Fruit fly (Drosophila melanogaster) whole organism, embryonic: ENCODE data around the gene sick.

Experiments
- ATbp ChIP-seq: fragments of 200-800 bp; sonication (Bioruptor generic); optimal IDR thresholded peaks from 2 replicates; lab custom pipeline; 2017; ENCODE audit warnings: missing biosample characterization, mild to moderate bottlenecking, missing genetic modification characterization, missing genetic modification reagents
- Antp ChIP-seq: fragments of 200-800 bp; sonication (Bioruptor generic); optimal IDR thresholded peaks from 3 replicates; lab custom pipeline; 2016; ENCODE audit warnings: missing biosample characterization, missing genetic modification characterization
- BtbVII ChIP-seq: fragments of 200-800 bp; sonication (Bioruptor generic); optimal IDR thresholded peaks from 3 replicates; lab custom pipeline; 2017; ENCODE audit warnings: missing biosample characterization, mild to moderate bottlenecking, missing genetic modification characterization
- CG10147 ChIP-seq: fragments of 200-800 bp; sonication (Bioruptor generic); optimal IDR thresholded peaks from 2 replicates; lab custom pipeline; 2019; ENCODE audit warnings: missing biosample characterization, mild to moderate bottlenecking, missing genetic modification characterization, moderate library complexity
- CG1024 ChIP-seq: fragments of 200-800 bp; sonication (Bioruptor generic); IDR thresholded peaks from 2 replicates; pipeline ENCODE4 v1.3.6; 2022; ENCODE audit warnings: missing biosample characterization, missing genetic modification characterization
- CG11504 ChIP-seq: fragments of 200-800 bp; sonication (Bioruptor generic); optimal IDR thresholded peaks from 3 replicates; lab custom pipeline; 2019; ENCODE audit warnings: missing biosample characterization, mild to moderate bottlenecking, missing genetic modification characterization, moderate library complexity
- CG12071 ChIP-seq: fragments of 200-800 bp; sonication (Bioruptor generic); optimal IDR thresholded peaks from 3 replicates; lab custom pipeline; 2018; ENCODE audit warnings: missing biosample characterization, mild to moderate bottlenecking, missing genetic modification characterization
- CG12769 ChIP-seq: fragments of 200-800 bp; sonication (Bioruptor generic); optimal IDR thresholded peaks from 2 replicates; lab custom pipeline; 2019; ENCODE audit warnings: missing biosample characterization, mild to moderate bottlenecking, missing genetic modification characterization, moderate library complexity
- CG13287 ChIP-seq: fragments of 200-800 bp; sonication (Bioruptor generic); IDR thresholded peaks from 2 replicates; pipeline ENCODE4 v1.3.6; 2022; ENCODE audit warnings: missing biosample characterization, missing genetic modification characterization; ENCODE audit not compliant: partially characterized antibody
- CG14710 ChIP-seq: fragments of 200-800 bp; sonication (Bioruptor generic); optimal IDR thresholded peaks from 3 replicates; lab custom pipeline; 2019; ENCODE audit warnings: missing biosample characterization, mild to moderate bottlenecking, missing genetic modification characterization, moderate library complexity
- CG2116 ChIP-seq: fragments of 200-800 bp; sonication (Bioruptor generic); optimal IDR thresholded peaks from 3 replicates; lab custom pipeline; 2018; ENCODE audit warnings: missing biosample characterization, mild to moderate bottlenecking, missing genetic modification characterization
- CG31441 ChIP-seq: fragments of 200-800 bp; sonication (Bioruptor generic); IDR thresholded peaks from 2 replicates; pipeline ENCODE4 v1.3.6; 2022; ENCODE audit warnings: missing biosample characterization, missing genetic modification characterization
- CG3726 ChIP-seq: fragments of 200-800 bp; sonication (Bioruptor generic); IDR thresholded peaks from 3 replicates; pipeline ENCODE4, ENCODE4 v1.3.6; 2022; ENCODE audit warnings: missing biosample characterization, missing genetic modification characterization
- CG7963 ChIP-seq: fragments of 200-800 bp; sonication (Bioruptor generic); IDR thresholded peaks from 3 replicates; pipeline ENCODE4 v1.3.6; 2022; ENCODE audit warnings: missing biosample characterization, missing genetic modification characterization; ENCODE audit not compliant: partially characterized antibody
- Dek ChIP-seq: fragments of 200-800 bp; sonication (Bioruptor generic); optimal IDR thresholded peaks from 3 replicates; lab custom pipeline; 2019; ENCODE audit warnings: missing biosample characterization, mild to moderate bottlenecking, missing genetic modification characterization, moderate library complexity
- Dll ChIP-seq: fragments of 200-800 bp; sonication (Bioruptor generic); IDR thresholded peaks from 4 replicates; pipeline ENCODE4 v1.3.6; 2022; ENCODE audit warnings: missing biosample characterization, missing genetic modification characterization; ENCODE audit not compliant: partially characterized antibody
- Dref ChIP-seq: fragments of 200-800 bp; sonication (Bioruptor generic); IDR thresholded peaks from 2 replicates; pipeline ENCODE4 v1.3.6; 2022; ENCODE audit warnings: missing biosample characterization, missing genetic modification characterization
- Drgx ChIP-seq: fragments of 200-800 bp; sonication (Bioruptor generic); IDR thresholded peaks from 2 replicates; pipeline ENCODE4 v1.3.6; 2022; ENCODE audit warnings: missing biosample characterization, missing genetic modification characterization
- HHEX ChIP-seq: fragments of 200-800 bp; sonication (Bioruptor generic); optimal IDR thresholded peaks from 3 replicates; lab custom pipeline; 2017; ENCODE audit warnings: missing biosample characterization, mild to moderate bottlenecking, missing genetic modification characterization, missing genetic modification reagents
- Hey ChIP-seq: fragments of 200-800 bp; sonication (Bioruptor generic); optimal IDR thresholded peaks from 3 replicates; lab custom pipeline; 2018; ENCODE audit warnings: missing biosample characterization, mild to moderate bottlenecking, missing genetic modification characterization
- Med ChIP-seq: fragments of 200-800 bp; sonication (Bioruptor generic); peaks from one replicate; lab custom pipeline; 2016; ENCODE audit warnings: missing biosample characterization, missing genetic modification characterization, mild to moderate bottlenecking, inconsistent platforms, moderate library complexity
- Meics ChIP-seq: fragments of 200-800 bp; sonication (Bioruptor generic); optimal IDR thresholded peaks from 2 replicates; lab custom pipeline; 2017; ENCODE audit warnings: missing biosample characterization, mild to moderate bottlenecking, missing genetic modification characterization
- Nf-YB ChIP-seq: fragments of 200-800 bp; sonication (Bioruptor generic); optimal IDR thresholded peaks from 3 replicates; lab custom pipeline; 2019; ENCODE audit warnings: missing biosample characterization, mild to moderate bottlenecking, missing genetic modification characterization, moderate library complexity
- Nf-YC ChIP-seq: fragments of 200-800 bp; optimal IDR thresholded peaks from 3 replicates; lab custom pipeline; 2019; ENCODE audit warnings: missing biosample characterization, mild to moderate bottlenecking, missing genetic modification characterization, moderate library complexity
- Sox100B ChIP-seq: fragments of 200-800 bp; sonication (Bioruptor generic); optimal IDR thresholded peaks from 3 replicates; lab custom pipeline; 2018; ENCODE audit warnings: missing biosample characterization, mild to moderate bottlenecking, missing genetic modification characterization
- Trl ChIP-seq, 3 experiments: fragments of >200 bp in 2 of 3; fragments of 200-800 bp in 1 of 3; sonication (Bioruptor generic) in 1 of 3; optimal IDR thresholded peaks; 2 replicates in 1 of 3; 3 replicates in 2 of 3; lab custom pipeline; 2016 to 2017; ENCODE audit warnings: missing biosample characterization in 1 of 3, missing genetic modification characterization in 1 of 3
- ara ChIP-seq: fragments of 200-800 bp; sonication (Bioruptor generic); IDR thresholded peaks from 2 replicates; pipeline ENCODE4 v1.3.6; 2022; ENCODE audit warnings: missing biosample characterization, missing genetic modification characterization
- chinmo ChIP-seq: fragments of 200-800 bp; sonication (Bioruptor generic); IDR thresholded peaks from 4 replicates; pipeline ENCODE4 v1.3.6; 2022; ENCODE audit warnings: missing biosample characterization, missing genetic modification characterization; ENCODE audit not compliant: partially characterized antibody
- dan ChIP-seq: fragments of 200-800 bp; sonication (Bioruptor generic); IDR thresholded peaks from 2 replicates; pipeline ENCODE4 v1.3.6; 2022; ENCODE audit warnings: missing biosample characterization, missing genetic modification characterization
- ewg ChIP-seq: fragments of 200-800 bp; sonication (Bioruptor generic); optimal IDR thresholded peaks from 3 replicates; lab custom pipeline; 2017; ENCODE audit warnings: mild to moderate bottlenecking, missing biosample characterization, missing genetic modification reagents, missing genetic modification characterization
- exex ChIP-seq: fragments of 200-800 bp; sonication (Bioruptor generic); optimal IDR thresholded peaks from 4 replicates; lab custom pipeline; 2018; ENCODE audit warnings: missing biosample characterization, mild to moderate bottlenecking, missing genetic modification characterization, moderate library complexity
- eyg ChIP-seq: fragments of 200-800 bp; sonication (Bioruptor generic); optimal IDR thresholded peaks from 3 replicates; lab custom pipeline; 2016; ENCODE audit warnings: missing biosample characterization, missing genetic modification characterization
- nau ChIP-seq: fragments of 200-800 bp; sonication (Bioruptor generic); optimal IDR thresholded peaks from 3 replicates; lab custom pipeline; 2017; ENCODE audit warnings: missing biosample characterization, mild to moderate bottlenecking, missing genetic modification characterization, missing genetic modification reagents
- pho ChIP-seq: fragments of 200-800 bp; sonication (Bioruptor generic); optimal IDR thresholded peaks from 2 replicates; lab custom pipeline; 2016; ENCODE audit warnings: missing biosample characterization, missing genetic modification characterization
- pita ChIP-seq: fragments of 200-800 bp; sonication (Bioruptor generic); optimal IDR thresholded peaks from 2 replicates; lab custom pipeline; 2017; ENCODE audit warnings: missing biosample characterization, mild to moderate bottlenecking, missing genetic modification characterization
- scrt ChIP-seq: fragments of 200-800 bp; sonication (Bioruptor generic); optimal IDR thresholded peaks from 2 replicates; lab custom pipeline; 2018; ENCODE audit warnings: missing biosample characterization, mild to moderate bottlenecking, missing genetic modification characterization, moderate library complexity
- sens ChIP-seq: fragments of 200-800 bp; sonication (Bioruptor generic); peaks from one replicate; lab custom pipeline; 2016; ENCODE audit warnings: missing biosample characterization, missing genetic modification characterization
- seq ChIP-seq: fragments of 200-800 bp; sonication (Bioruptor generic); IDR thresholded peaks from 2 replicates; pipeline ENCODE4 v1.3.6; 2022; ENCODE audit warnings: missing biosample characterization, missing genetic modification characterization
- wek ChIP-seq: fragments of 200-800 bp; sonication (Bioruptor generic); optimal IDR thresholded peaks from 3 replicates; lab custom pipeline; 2018; ENCODE audit warnings: missing biosample characterization, mild to moderate bottlenecking, missing genetic modification characterization, moderate library complexity

sick gene

DNA sequence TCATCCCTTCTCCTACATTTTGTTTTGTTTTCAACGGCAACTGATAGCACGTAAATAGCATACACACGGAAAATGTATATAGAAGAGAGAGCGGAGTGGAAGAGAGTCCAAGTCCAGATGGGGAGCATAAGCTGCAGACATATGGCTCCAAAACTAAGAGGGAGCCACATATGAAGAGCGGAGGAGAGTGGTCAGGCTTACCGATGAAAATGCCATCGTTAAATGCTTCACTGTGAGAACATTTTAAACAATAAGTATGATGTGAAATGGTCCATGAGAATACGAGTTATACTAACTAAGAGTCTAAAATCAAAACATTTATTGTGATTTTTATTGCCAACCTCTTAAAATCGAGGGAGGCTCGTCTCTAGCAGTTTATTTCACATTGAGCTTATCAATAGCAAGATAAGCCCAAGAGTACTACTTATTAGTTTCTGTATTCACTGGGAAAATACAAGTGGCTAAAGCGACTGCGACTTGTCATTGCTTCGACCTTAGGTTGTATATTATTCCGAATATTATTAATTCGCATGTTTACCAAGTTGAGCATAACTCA is 31.5 kb upstream of the sick start (continued):
- TF ChIP-seq Drgx (GFP tag; lab: Robert Waterston, UW) (no peak), CG11504 (tag; lab: Kevin White, UChicago) (no peak), CG1024 (no peak), exex (tag; lab: Kevin White, UChicago) (peak; percentile 54), CG7963 (no peak), pita (GFP tag; lab: Kevin White, UChicago) (no peak), CG31441 (GFP tag; lab: Robert Waterston, UW) (no peak), Sox100B (GFP tag; lab: Kevin White, UChicago) (peak; percentile 53), CG12071 (GFP tag; lab: Kevin White, UChicago) (no peak), CG13287 (GFP tag; lab: Robert Waterston, UW) (peak; percentile 23; the same call in 1 of the 2 replicates), nau (GFP tag; lab: Kevin White, UChicago) (no peak), sens (GFP tag; lab: Kevin White, UChicago) (no peak), Hey (tag; lab: Kevin White, UChicago) (peak; percentile 20), CG3726 (no peak), ATbp (GFP tag; lab: Kevin White, UChicago) (no peak), Trl (optimal IDR thresholded peaks at IDR 0.05; lab: Kevin White, UChicago) (peak; percentile 83 to 88), Trl (GFP tag; optimal IDR thresholded peaks at IDR 0.05; lab: Kevin White, UChicago) (no peak), CG2116 (GFP tag; lab: Kevin White, UChicago) (no peak), ara (GFP tag; lab: Robert Waterston, UW) (no peak), dan (GFP tag; lab: Robert Waterston, UW) (no peak), Med (peak; percentile 59), Meics (GFP tag; lab: Kevin White, UChicago) (peak; percentile 45), Dll (GFP tag; lab: Robert Waterston, UW) (0 out of 4 replicates have a peak, but pooled peaks have one; percentile 15), CG12769 (tag; lab: Kevin White, UChicago) (peak; percentile 17), eyg (GFP tag; lab: Kevin White, UChicago) (no peak), scrt (no peak), CG10147 (GFP tag; lab: Kevin White, UChicago) (no peak), pho (GFP tag; lab: Kevin White, UChicago) (no peak), chinmo (peak; percentile 43; the same call in 1 of the 4 replicates), Antp (GFP tag; lab: Kevin White, UChicago) (no peak), BtbVII (no peak), CG14710 (tag; lab: Kevin White, UChicago) (peak; percentile 21), Dek (tag; lab: Kevin White, UChicago) (no peak), Dref (GFP tag; lab: Robert Waterston, UW) (no peak)

- TF ChIP-seq Nf-YB (GFP tag; lab: Kevin White, UChicago) = peak; percentile 83
- TF ChIP-seq chinmo = 0 out of 4 replicates have a peak, but pooled peaks have one; percentile 49
- no peak for TF ChIP-seq HHEX (GFP tag; lab: Kevin White, UChicago)
- TF ChIP-seq Nf-YC (tag; lab: Kevin White, UChicago) = peak; percentile 89
- TF ChIP-seq Med = peak; percentile 34
- TF ChIP-seq ewg = peak; percentile 69
- TF ChIP-seq seq (GFP tag; lab: Robert Waterston, UW) = peak; percentile 62; the same call in 1 of the 2 replicates
- TF ChIP-seq wek = no peak
Observed at dm6 chr2L:19765406-19765805, 30.8 kb upstream of the sick start.
